Fruit fly (Drosophila melanogaster) whole organism, embryonic: ENCODE measurements around the gene CG15865.

Experiments
- Antp ChIP-seq: fragments of 200-800 bp; sonication (Bioruptor generic); optimal IDR thresholded peaks from 3 replicates; lab custom pipeline; 2016; ENCODE audit warnings: missing biosample characterization, missing genetic modification characterization
- BEAF-32 ChIP-seq: fragments of 200-800 bp; sonication (Bioruptor generic); optimal IDR thresholded peaks from 3 replicates; lab custom pipeline; 2017; ENCODE audit warnings: missing biosample characterization, missing genetic modification characterization, mild to moderate bottlenecking, moderate library complexity, missing genetic modification reagents
- Bgb ChIP-seq: fragments of 200-800 bp; sonication (Bioruptor generic); IDR thresholded peaks from 2 replicates; pipeline ENCODE4 v1.3.6; 2022; ENCODE audit warnings: missing biosample characterization, missing genetic modification characterization; ENCODE audit not compliant: partially characterized antibody
- CG13287 ChIP-seq: fragments of 200-800 bp; sonication (Bioruptor generic); IDR thresholded peaks from 2 replicates; pipeline ENCODE4 v1.3.6; 2022; ENCODE audit warnings: missing biosample characterization, missing genetic modification characterization; ENCODE audit not compliant: partially characterized antibody
- CG16813 ChIP-seq: fragments of 200-800 bp; sonication (Bioruptor generic); IDR thresholded peaks from 3 replicates; pipeline ENCODE4 v1.3.6; 2022; ENCODE audit warnings: missing biosample characterization, missing genetic modification characterization; ENCODE audit not compliant: partially characterized antibody
- CG17186 ChIP-seq: fragments of 200-800 bp; sonication (Bioruptor generic); optimal IDR thresholded peaks from 3 replicates; lab custom pipeline; 2017; ENCODE audit warnings: missing biosample characterization, missing genetic modification reagents, missing genetic modification characterization
- CG31441 ChIP-seq: fragments of 200-800 bp; sonication (Bioruptor generic); IDR thresholded peaks from 2 replicates; pipeline ENCODE4 v1.3.6; 2022; ENCODE audit warnings: missing biosample characterization, missing genetic modification characterization
- CG34224 ChIP-seq: fragments of 200-800 bp; sonication (Bioruptor generic); IDR thresholded peaks from 3 replicates; pipeline ENCODE4 v1.3.6; 2022; ENCODE audit warnings: missing biosample characterization, missing genetic modification characterization; ENCODE audit not compliant: partially characterized antibody
- CG34422 ChIP-seq: fragments of 200-800 bp; sonication (Bioruptor generic); IDR thresholded peaks from 3 replicates; pipeline ENCODE4 v1.3.6; 2022; ENCODE audit warnings: missing biosample characterization, missing genetic modification characterization
- CG42726 ChIP-seq: fragments of 200-800 bp; sonication (Bioruptor generic); IDR thresholded peaks from 2 replicates; pipeline ENCODE4 v1.3.6; 2022; ENCODE audit warnings: missing biosample characterization, missing genetic modification characterization; ENCODE audit not compliant: partially characterized antibody
- CG4360 ChIP-seq: fragments of 200-800 bp; sonication (Bioruptor generic); IDR thresholded peaks from 2 replicates; pipeline ENCODE4 v1.3.6; 2022; ENCODE audit warnings: missing biosample characterization, missing genetic modification characterization
- CG4854 ChIP-seq: fragments of 200-800 bp; sonication (Bioruptor generic); optimal IDR thresholded peaks from 2 replicates; lab custom pipeline; 2016; ENCODE audit warnings: missing biosample characterization, missing genetic modification characterization, inconsistent platforms
- CG6854 ChIP-seq: fragments of 200-800 bp; sonication (Bioruptor generic); optimal IDR thresholded peaks from 3 replicates; lab custom pipeline; 2017; ENCODE audit warnings: missing biosample characterization, mild to moderate bottlenecking, missing genetic modification characterization
- CG7839 ChIP-seq: fragments of 200-800 bp; sonication (Bioruptor generic); optimal IDR thresholded peaks from 3 replicates; lab custom pipeline; 2018; ENCODE audit warnings: missing biosample characterization, mild to moderate bottlenecking, missing genetic modification characterization, moderate library complexity
- CG7963 ChIP-seq: fragments of 200-800 bp; sonication (Bioruptor generic); IDR thresholded peaks from 3 replicates; pipeline ENCODE4 v1.3.6; 2022; ENCODE audit warnings: missing biosample characterization, missing genetic modification characterization; ENCODE audit not compliant: partially characterized antibody
- CG8290 ChIP-seq, 3 experiments: fragments of 200-800 bp; sonication (Bioruptor generic); optimal IDR thresholded peaks; 2 replicates each; lab custom pipeline; 2016 to 2019; ENCODE audit warnings: missing biosample characterization in 3 of 3, missing genetic modification characterization in 3 of 3, mild to moderate bottlenecking in 2 of 3, moderate library complexity in 1 of 3
- CG9932 ChIP-seq: fragments of 200-800 bp; sonication (Bioruptor generic); IDR thresholded peaks from 2 replicates; pipeline ENCODE4 v1.3.6; 2022; ENCODE audit warnings: missing biosample characterization, missing genetic modification characterization
- CTCF ChIP-seq: fragments of 200-800 bp; sonication (Bioruptor generic); optimal IDR thresholded peaks from 2 replicates; lab custom pipeline; 2017; ENCODE audit warnings: missing biosample characterization, mild to moderate bottlenecking, missing genetic modification characterization, moderate library complexity
- Doc3 ChIP-seq: fragments of 200-800 bp; sonication (Bioruptor generic); IDR thresholded peaks from 3 replicates; pipeline ENCODE4 v1.3.6; 2022; ENCODE audit warnings: missing biosample characterization, missing genetic modification characterization; ENCODE audit not compliant: partially characterized antibody
- Dp ChIP-seq: fragments of 200-800 bp; sonication (Bioruptor generic); optimal IDR thresholded peaks from 2 replicates; lab custom pipeline; 2018; ENCODE audit warnings: missing biosample characterization, mild to moderate bottlenecking, missing genetic modification characterization, moderate library complexity
- Ets65A ChIP-seq: fragments of 200-800 bp; sonication (Bioruptor generic); peaks from one replicate; lab custom pipeline; 2016; ENCODE audit warnings: missing biosample characterization, missing genetic modification characterization
- Gug ChIP-seq: fragments of 200-800 bp; sonication (Bioruptor generic); IDR thresholded peaks from 4 replicates; pipeline ENCODE4 v1.3.6; 2022; ENCODE audit warnings: missing biosample characterization, missing genetic modification characterization
- H2.0 ChIP-seq: fragments of 200-800 bp; sonication (Bioruptor generic); IDR thresholded peaks from 2 replicates; pipeline ENCODE4 v1.3.6; 2022; ENCODE audit warnings: missing biosample characterization, missing genetic modification characterization
- Myb ChIP-seq: fragments of 200-800 bp; sonication (Bioruptor generic); optimal IDR thresholded peaks from 2 replicates; lab custom pipeline; 2016; ENCODE audit warnings: missing biosample characterization, missing genetic modification characterization
- Neu2 ChIP-seq: fragments of 200-800 bp; sonication (Bioruptor generic); optimal IDR thresholded peaks from 3 replicates; lab custom pipeline; 2016; ENCODE audit warnings: missing biosample characterization, missing genetic modification characterization, borderline replicate concordance
- Opbp ChIP-seq: fragments of 200-800 bp; sonication (Bioruptor generic); IDR thresholded peaks from 3 replicates; pipeline ENCODE4 v1.3.6; 2022; ENCODE audit warnings: missing biosample characterization, missing genetic modification characterization; ENCODE audit not compliant: partially characterized antibody
- Scr ChIP-seq: fragments of 200-800 bp; sonication (Bioruptor generic); IDR thresholded peaks from 2 replicates; pipeline ENCODE4 v1.3.6; 2022; ENCODE audit warnings: missing biosample characterization, missing genetic modification characterization; ENCODE audit not compliant: partially characterized antibody
- Sry-δ ChIP-seq: fragments of 200-800 bp; sonication (Bioruptor generic); optimal IDR thresholded peaks from 2 replicates; lab custom pipeline; 2016; ENCODE audit warnings: missing biosample characterization, missing genetic modification characterization
- amos ChIP-seq: fragments of 200-800 bp; sonication (Bioruptor generic); IDR thresholded peaks from 2 replicates; pipeline ENCODE4 v1.3.6; 2022; ENCODE audit warnings: missing biosample characterization, missing genetic modification characterization; ENCODE audit not compliant: partially characterized antibody
- bbx ChIP-seq: fragments of 200-800 bp; sonication (Bioruptor generic); IDR thresholded peaks from 2 replicates; pipeline ENCODE4 v1.3.6; 2022; ENCODE audit warnings: missing biosample characterization, missing genetic modification characterization; ENCODE audit not compliant: partially characterized antibody
- ci ChIP-seq: fragments of 200-800 bp; sonication (Bioruptor generic); IDR thresholded peaks from 3 replicates; pipeline ENCODE4 v1.3.6; 2022; ENCODE audit warnings: missing biosample characterization, missing genetic modification characterization
- eve ChIP-seq, 2 experiments: fragments of >200 bp; optimal IDR thresholded peaks; 2 replicates each; lab custom pipeline; 2017; ENCODE audit warnings: missing biosample characterization in 2 of 2, missing genetic modification characterization in 2 of 2
- ind ChIP-seq: fragments of 200-800 bp; sonication (Bioruptor generic); optimal IDR thresholded peaks from 3 replicates; lab custom pipeline; 2016; ENCODE audit warnings: missing biosample characterization, missing genetic modification characterization
- inv ChIP-seq: fragments of 200-800 bp; sonication (Bioruptor generic); IDR thresholded peaks from 2 replicates; pipeline ENCODE4 v1.3.6; 2022; ENCODE audit warnings: missing biosample characterization, missing genetic modification characterization; ENCODE audit not compliant: partially characterized antibody
- jumu ChIP-seq: fragments of 200-800 bp; sonication (Bioruptor generic); optimal IDR thresholded peaks from 3 replicates; lab custom pipeline; 2016; ENCODE audit warnings: missing biosample characterization, missing genetic modification characterization
- kay ChIP-seq: fragments of 200-800 bp; sonication (Bioruptor generic); optimal IDR thresholded peaks from 2 replicates; lab custom pipeline; 2016; ENCODE audit warnings: missing biosample characterization, missing genetic modification characterization
- lmd ChIP-seq: fragments of 200-800 bp; sonication (Bioruptor generic); IDR thresholded peaks from 2 replicates; pipeline ENCODE4 v1.3.6; 2022; ENCODE audit warnings: missing biosample characterization, missing genetic modification characterization
- lola ChIP-seq, 3 experiments: fragments of >200 bp in 2 of 3; fragments of 200-800 bp in 1 of 3; sonication (Bioruptor generic) in 1 of 3; optimal IDR thresholded peaks; 2 replicates each; lab custom pipeline; 2017 to 2019; ENCODE audit warnings: missing biosample characterization in 3 of 3, missing genetic modification characterization in 3 of 3, mild to moderate bottlenecking in 1 of 3, moderate library complexity in 1 of 3
- nmo ChIP-seq: fragments of 200-800 bp; sonication (Bioruptor generic); optimal IDR thresholded peaks from 2 replicates; lab custom pipeline; 2018; ENCODE audit warnings: missing biosample characterization, mild to moderate bottlenecking, missing genetic modification characterization, moderate library complexity
- slbo ChIP-seq: fragments of 200-800 bp; sonication (Bioruptor generic); IDR thresholded peaks from 2 replicates; pipeline ENCODE4 v1.3.6; 2022; ENCODE audit warnings: missing biosample characterization, missing genetic modification characterization
- sna ChIP-seq: fragments of 200-800 bp; sonication (Bioruptor generic); IDR thresholded peaks from 2 replicates; pipeline ENCODE4 v1.3.6; 2022; ENCODE audit warnings: missing biosample characterization, missing genetic modification characterization; ENCODE audit not compliant: partially characterized antibody
- stwl ChIP-seq: fragments of 200-800 bp; sonication (Bioruptor generic); optimal IDR thresholded peaks from 3 replicates; lab custom pipeline; 2018; ENCODE audit warnings: missing biosample characterization, mild to moderate bottlenecking, missing genetic modification characterization, moderate library complexity
- unc-4 ChIP-seq: fragments of 200-800 bp; sonication (Bioruptor generic); IDR thresholded peaks from 2 replicates; pipeline ENCODE4 v1.3.6; 2022; ENCODE audit warnings: missing biosample characterization, missing genetic modification characterization; ENCODE audit not compliant: partially characterized antibody
- zen2 ChIP-seq: fragments of 200-800 bp; sonication (Bioruptor generic); IDR thresholded peaks from 3 replicates; pipeline ENCODE4 v1.3.6; 2022; ENCODE audit warnings: missing biosample characterization, missing genetic modification characterization; ENCODE audit not compliant: partially characterized antibody

Gene CG15865

DNA sequence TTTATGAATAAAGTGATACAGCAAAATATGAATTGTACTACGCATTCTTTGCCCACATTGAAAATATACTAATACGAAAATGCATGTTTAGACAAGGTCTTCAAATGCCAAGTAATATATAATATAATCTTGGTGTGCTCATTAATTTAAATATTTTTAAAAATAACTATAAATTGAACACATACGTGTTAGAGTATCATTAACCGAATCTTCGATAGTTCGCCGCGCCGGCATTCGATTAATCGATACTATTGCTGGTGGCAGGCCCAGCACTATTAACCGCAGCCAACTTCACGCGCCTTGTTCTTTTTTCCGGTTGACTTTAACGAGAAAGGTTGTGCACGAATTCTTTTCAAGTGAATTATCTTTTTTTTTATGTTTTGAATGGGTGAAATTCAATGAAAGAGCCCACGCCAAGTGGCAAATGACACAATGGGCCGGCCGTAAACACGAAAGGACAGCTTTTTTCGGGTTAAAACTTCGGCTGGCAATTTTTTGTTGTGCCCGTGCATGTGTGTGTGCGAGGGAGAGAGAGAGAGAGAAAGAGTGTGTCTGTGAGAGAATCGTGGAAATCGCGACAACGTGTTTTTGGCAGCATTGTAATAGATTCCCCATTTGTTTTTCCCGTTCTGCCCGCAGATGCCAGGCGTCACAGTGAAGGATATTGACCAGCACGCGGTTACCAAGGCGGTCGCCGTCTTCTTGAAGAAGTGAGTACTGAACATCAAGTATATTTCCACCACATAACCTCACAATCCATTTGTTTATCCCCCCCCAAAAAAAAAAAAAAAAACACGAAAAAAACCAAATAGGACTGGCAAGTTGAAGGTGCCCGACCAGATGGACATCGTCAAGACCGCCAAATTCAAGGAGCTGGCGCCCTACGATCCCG is 26.4 kb downstream of the CG15865 start, which contains the start of gene RpS19a (continued):
- no peak for TF ChIP-seq kay
- peak in 1 of 3 experiments; percentile 35 for TF ChIP-seq lola (GFP tag; optimal IDR thresholded peaks at IDR 0.05; lab: Kevin White, UChicago)
- peak; percentile 49 for TF ChIP-seq nmo (GFP tag; lab: Kevin White, UChicago)
- TF ChIP-seq H2.0 (GFP tag; lab: Robert Waterston, UW), result peak; percentile 61; the same call in 1 of the 2 replicates
- TF ChIP-seq CG7839 (tag; lab: Kevin White, UChicago), result peak; percentile 74

DNA sequence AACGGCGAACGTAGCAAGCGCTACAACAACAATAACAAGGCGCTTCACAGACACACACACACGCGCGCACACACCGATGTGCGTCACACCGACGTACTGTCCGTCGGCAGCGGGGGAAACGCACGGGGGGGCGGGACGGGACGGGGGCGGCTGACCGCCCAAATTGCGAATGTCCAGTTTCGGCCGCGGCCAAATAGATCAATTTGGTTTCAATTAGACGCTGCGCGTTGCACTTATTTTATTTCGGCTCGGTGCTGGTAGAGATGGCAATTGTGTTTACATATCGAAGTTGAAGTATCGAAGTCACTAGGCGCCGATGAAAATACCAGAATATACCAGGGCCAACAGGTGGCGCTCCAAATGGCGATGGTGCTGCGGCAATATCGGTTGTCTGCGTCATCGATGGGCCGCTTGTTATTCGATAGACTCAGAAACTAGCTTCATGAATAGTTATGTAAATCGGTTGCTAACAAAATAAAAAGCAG is 27.1 kb downstream of the CG15865 start, which contains the start of gene Rok:
Rok (minus strand) TSS at position 309 of the 485 bp plus-strand sequence.
- peak; percentile 77 for TF ChIP-seq CG13287 (GFP tag; lab: Robert Waterston, UW)
- peak; percentile 93 for TF ChIP-seq CTCF (GFP tag; lab: Kevin White, UChicago)
- peak; percentile 96 for TF ChIP-seq CG4360
- peak; percentile 78 for TF ChIP-seq Opbp (GFP tag; lab: Robert Waterston, UW)
- TF ChIP-seq CG6854 (GFP tag; lab: Kevin White, UChicago), result peak; percentile 42
- peak; percentile 87 for TF ChIP-seq Bgb
- TF ChIP-seq amos (GFP tag; lab: Robert Waterston, UW), result peak; percentile 89
- peak; percentile 57; the same call in 2 of the 3 replicates for TF ChIP-seq CG34224 (GFP tag; lab: Robert Waterston, UW)
- TF ChIP-seq Dp (GFP tag; lab: Kevin White, UChicago), result peak; percentile 35
- TF ChIP-seq CG34422 (GFP tag; lab: Robert Waterston, UW), result peak; percentile 18
- TF ChIP-seq Myb (GFP tag; lab: Kevin White, UChicago), result peak; percentile 16
- TF ChIP-seq CG42726, result peak; percentile 91
- peak; percentile 44; the same call in 1 of the 2 replicates for TF ChIP-seq slbo (GFP tag; lab: Robert Waterston, UW)
- peak; percentile 47; the same call in 1 of the 4 replicates for TF ChIP-seq Gug
- TF ChIP-seq Neu2 (GFP tag; lab: Kevin White, UChicago), result peak; percentile 96
- TF ChIP-seq CG31441, result no peak
- peak; percentile 60; the same call in 1 of the 3 replicates for TF ChIP-seq Doc3
- peak; percentile 9 for TF ChIP-seq Antp (GFP tag; lab: Kevin White, UChicago)
- peak; percentile 74 for TF ChIP-seq unc-4 (GFP tag; lab: Robert Waterston, UW)
- peak; percentile 89 for TF ChIP-seq bbx (GFP tag; lab: Robert Waterston, UW)
- peak; percentile 95 for TF ChIP-seq Sry-δ (GFP tag; lab: Kevin White, UChicago)
- peak; percentile 11; the same call in 1 of the 3 replicates for TF ChIP-seq ci (GFP tag; lab: Robert Waterston, UW)
- no peak for TF ChIP-seq eve (GFP tag; optimal IDR thresholded peaks at IDR 0.05; lab: Kevin White, UChicago)
- no peak for TF ChIP-seq ind (GFP tag; lab: Kevin White, UChicago)
- no peak for TF ChIP-seq jumu (GFP tag; lab: Kevin White, UChicago)
- TF ChIP-seq CG17186 (GFP tag; lab: Kevin White, UChicago), result peak; percentile 46
- TF ChIP-seq CG9932 (GFP tag; lab: Robert Waterston, UW), result peak; percentile 34
- TF ChIP-seq Ets65A, result peak; percentile 49
- peak; percentile 81 for TF ChIP-seq Scr (GFP tag; lab: Robert Waterston, UW)
- TF ChIP-seq inv (GFP tag; lab: Robert Waterston, UW), result peak; percentile 81
- TF ChIP-seq CG4854 (GFP tag; lab: Kevin White, UChicago), result no peak
- peak; percentile 95 for TF ChIP-seq BEAF-32
- peak; percentile 75 for TF ChIP-seq CG7963 (GFP tag; lab: Robert Waterston, UW)
- TF ChIP-seq CG8290 (GFP tag; optimal IDR thresholded peaks at IDR 0.05; lab: Kevin White, UChicago), result no peak
- peak in 1 of 2 experiments; percentile 38 for TF ChIP-seq CG8290 (tag; optimal IDR thresholded peaks at IDR 0.05; lab: Kevin White, UChicago)
- TF ChIP-seq stwl (tag; lab: Kevin White, UChicago), result peak; percentile 27
- peak; percentile 85 for TF ChIP-seq CG16813 (GFP tag; lab: Robert Waterston, UW)
- TF ChIP-seq sna (GFP tag; lab: Robert Waterston, UW), result peak; percentile 67; the same call in 1 of the 2 replicates
- TF ChIP-seq lmd (GFP tag; lab: Robert Waterston, UW), result peak; percentile 13; the same call in 1 of the 2 replicates
- peak; percentile 61; the same call in 2 of the 3 replicates for TF ChIP-seq zen2 (GFP tag; lab: Robert Waterston, UW)
